Fruit fly (Drosophila melanogaster): ENCODE data around the gene Chsy.
A peak's percentile ranks its signal among the peaks of the same experiment; 100 is the strongest.

The Chsy gene

DNA sequence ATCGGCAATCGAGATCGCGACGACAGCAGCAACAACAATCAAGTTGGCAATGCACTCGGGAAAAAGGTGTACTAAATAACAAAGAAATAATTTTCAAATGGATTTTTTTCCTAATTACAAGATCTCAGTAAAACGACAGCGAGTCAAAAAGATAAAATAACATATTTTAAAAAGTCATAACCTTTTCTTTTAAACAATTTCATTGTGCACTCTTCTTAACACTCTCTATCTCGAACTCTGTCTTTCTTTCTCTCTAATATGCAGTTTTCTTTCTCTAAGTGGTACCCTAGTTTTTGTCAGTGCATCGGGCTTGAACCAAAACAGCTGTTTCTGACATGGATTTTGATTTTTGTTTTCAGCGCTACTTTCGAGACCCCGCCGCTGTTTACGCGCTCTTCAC is 44.3 kb downstream of the Chsy start (continued):
- TF ChIP-seq Sox14 (GFP tag; optimal IDR thresholded peaks at IDR 0.05) (peak; percentile 55), lz (GFP tag; optimal IDR thresholded peaks at IDR 0.05) (peak; percentile 63), Sox15 (GFP tag; optimal IDR thresholded peaks at IDR 0.05) (peak; percentile 26), spab (GFP tag; optimal IDR thresholded peaks at IDR 0.05) (no peak), achi (GFP tag; optimal IDR thresholded peaks at IDR 0.05) (peak; percentile 60), CG8319 (GFP tag; optimal IDR thresholded peaks at IDR 0.05) (peak; percentile 50), CG7368 (GFP tag; optimal IDR thresholded peaks at IDR 0.05) (peak; percentile 17), CG11294 (GFP tag; IDR thresholded peaks at IDR 0.05) (peak; percentile 63; the same call in 1 of the 2 replicates), CG34406 (GFP tag; optimal IDR thresholded peaks at IDR 0.05) (peak; percentile 32), fd85E (GFP tag; optimal IDR thresholded peaks at IDR 0.05) (no peak), Gug (GFP tag; IDR thresholded peaks at IDR 0.05) (peak; percentile 74), fd59A (GFP tag; optimal IDR thresholded peaks at IDR 0.05) (peak; percentile 4), CG9139 (GFP tag; optimal IDR thresholded peaks at IDR 0.05) (no peak), fkh (GFP tag; optimal IDR thresholded peaks at IDR 0.05) (peak; percentile 15)

DNA sequence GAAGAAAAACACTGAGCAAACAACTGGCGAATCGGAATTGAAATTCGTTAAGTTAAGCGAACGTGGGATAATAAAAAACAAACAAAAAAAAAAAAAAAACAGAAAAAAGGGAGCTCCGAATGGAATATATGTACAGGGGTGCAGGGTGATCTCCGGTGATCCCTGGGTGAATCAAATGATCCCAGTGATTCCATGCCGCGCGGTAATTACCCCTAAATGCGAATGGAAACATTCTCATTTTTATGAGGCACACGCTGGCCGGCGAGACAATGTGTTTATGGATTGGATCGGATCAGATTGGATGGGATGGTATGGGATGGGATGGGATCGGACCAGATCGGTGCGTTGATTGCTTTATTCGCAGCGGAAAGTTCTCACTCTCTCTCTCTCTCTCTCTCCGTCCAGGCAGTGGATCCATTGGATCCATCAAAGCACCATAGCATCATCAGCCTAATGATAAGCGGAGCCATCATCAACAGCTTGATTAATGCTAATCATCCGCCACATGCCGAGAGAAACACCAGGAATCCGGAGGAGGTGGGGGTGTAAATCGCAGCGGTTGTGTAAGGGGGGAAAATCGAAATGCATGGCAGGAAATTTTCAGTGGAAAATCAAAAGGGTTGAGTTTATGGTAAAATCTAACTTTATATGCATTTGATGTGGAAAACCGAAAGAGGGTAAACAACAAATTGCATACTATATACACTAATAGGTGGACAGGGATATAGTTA is 47.7 kb downstream of the Chsy start:
- TF ChIP-seq CG3032 (tag; optimal IDR thresholded peaks at IDR 0.05) (no peak), CG6163 (GFP tag; IDR thresholded peaks at IDR 0.05) (no peak), CG11762 (GFP tag; optimal IDR thresholded peaks at IDR 0.05; ENCODE audit: insufficient read depth) (no peak), net (GFP tag; optimal IDR thresholded peaks at IDR 0.05) (no peak), dsx (GFP tag; optimal IDR thresholded peaks at IDR 0.05; ENCODE audit: poor library complexity, severe bottlenecking) (peak; percentile 30), Eip78C (GFP tag) (peak; percentile 44), CG6854 (GFP tag; optimal IDR thresholded peaks at IDR 0.05) (no peak), salr (GFP tag; optimal IDR thresholded peaks at IDR 0.05) (no peak), svp (GFP tag) (peak; percentile 99), ss (GFP tag; optimal IDR thresholded peaks at IDR 0.05) (no peak), CG31627 (GFP tag; optimal IDR thresholded peaks at IDR 0.05) (no peak), esn (GFP tag; optimal IDR thresholded peaks at IDR 0.05) (no peak), Ets96B (tag; optimal IDR thresholded peaks at IDR 0.05) (no peak), CG34406 (GFP tag; optimal IDR thresholded peaks at IDR 0.05) (no peak), CG11902 (GFP tag; optimal IDR thresholded peaks at IDR 0.05) (no peak), CG6808 (GFP tag; optimal IDR thresholded peaks at IDR 0.05) (no peak), dac (GFP tag; optimal IDR thresholded peaks at IDR 0.05) (no peak), CG11294 (GFP tag; IDR thresholded peaks at IDR 0.05) (no peak), cyc (GFP tag; optimal IDR thresholded peaks at IDR 0.05) (no peak), OdsH (GFP tag; optimal IDR thresholded peaks at IDR 0.05) (no peak), Sox15 (GFP tag; optimal IDR thresholded peaks at IDR 0.05) (no peak)

DNA sequence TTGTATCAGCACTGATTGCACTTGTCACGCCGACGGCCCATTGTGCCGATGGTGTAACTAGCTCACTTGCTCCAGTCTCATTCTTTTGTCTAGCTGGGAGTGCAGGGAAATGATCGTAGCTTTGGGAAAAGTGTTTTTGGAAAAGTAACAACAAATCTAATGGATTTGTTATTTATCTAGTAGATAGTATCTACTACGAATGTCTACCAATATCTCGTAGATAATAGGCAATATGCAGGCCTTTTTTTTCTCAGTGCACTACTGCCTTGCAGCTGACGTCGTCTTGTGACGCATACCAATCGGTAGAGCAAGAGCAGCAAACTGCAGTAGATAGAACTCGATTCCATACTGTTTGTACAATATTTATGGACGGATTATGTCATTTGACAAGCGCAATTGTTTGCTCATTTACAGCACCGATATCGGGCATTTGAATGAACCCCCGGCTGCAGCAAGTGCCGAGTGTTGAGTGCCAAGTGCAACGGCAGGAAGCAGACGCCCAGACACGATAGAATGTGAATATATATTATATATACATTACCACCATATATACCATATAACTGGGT is 49.8 kb downstream of the Chsy start:
- TF ChIP-seq lz (GFP tag; optimal IDR thresholded peaks at IDR 0.05) (no peak), Gug (GFP tag; IDR thresholded peaks at IDR 0.05) (peak; percentile 62; the same call in 1 of the 2 replicates), CG4318 (GFP tag; optimal IDR thresholded peaks at IDR 0.05) (no peak), Ets96B (tag; optimal IDR thresholded peaks at IDR 0.05) (peak; percentile 2), CG7368 (GFP tag; optimal IDR thresholded peaks at IDR 0.05) (peak; percentile 6), CG8632 (GFP tag; optimal IDR thresholded peaks at IDR 0.05) (peak; percentile 32), Eip93F (GFP tag; optimal IDR thresholded peaks at IDR 0.05) (no peak), Hr4 (GFP tag; optimal IDR thresholded peaks at IDR 0.05) (peak; percentile 23), CG6276 (GFP tag; optimal IDR thresholded peaks at IDR 0.05) (peak; percentile 46), CG8119 (GFP tag; IDR thresholded peaks at IDR 0.05) (peak; percentile 67), CG3919 (GFP tag; optimal IDR thresholded peaks at IDR 0.05) (peak; percentile 53), Hr38 (GFP tag; optimal IDR thresholded peaks at IDR 0.05) (no peak), Blimp-1 (GFP tag; optimal IDR thresholded peaks at IDR 0.05) (no peak), Ets21C (GFP tag; optimal IDR thresholded peaks at IDR 0.05) (no peak), pdm3 (GFP tag; optimal IDR thresholded peaks at IDR 0.05) (peak; percentile 65), acj6 (GFP tag; optimal IDR thresholded peaks at IDR 0.05) (peak; percentile 29), CG1621 (tag; optimal IDR thresholded peaks at IDR 0.05) (no peak), vri (GFP tag; optimal IDR thresholded peaks at IDR 0.05) (peak; percentile 53), CG11902 (GFP tag; optimal IDR thresholded peaks at IDR 0.05) (no peak), CG10631 (GFP tag; optimal IDR thresholded peaks at IDR 0.05) (peak; percentile 58), eg (GFP tag; IDR thresholded peaks at IDR 0.05) (peak; percentile 79)

All from whole organism, prepupa.